Fruit fly (Drosophila melanogaster) whole organism, wandering third instar larva: ENCODE data around the gene CycD.

ENCODE experiments used
- Abd-B ChIP-seq: fragments of >200 bp; optimal IDR thresholded peaks from 2 replicates; lab custom pipeline; 2017; ENCODE audit warnings: missing biosample characterization, missing genetic modification characterization
- CG32264 ChIP-seq: fragments of 200-800 bp; sonication (Bioruptor generic); optimal IDR thresholded peaks from 2 replicates; lab custom pipeline; 2016; ENCODE audit warnings: missing biosample characterization, missing genetic modification characterization
- CG9705 ChIP-seq: fragments of 200-800 bp; sonication (Bioruptor generic); optimal IDR thresholded peaks from 2 replicates; lab custom pipeline; 2018; ENCODE audit warnings: missing biosample characterization, mild to moderate bottlenecking, missing genetic modification characterization
- CrebA ChIP-seq: fragments of 200-800 bp; sonication (Bioruptor generic); optimal IDR thresholded peaks from 2 replicates; lab custom pipeline; 2016; ENCODE audit warnings: missing biosample characterization, mild to moderate bottlenecking, missing genetic modification characterization, borderline replicate concordance
- Dfd ChIP-seq: fragments of >200 bp; optimal IDR thresholded peaks from 2 replicates; lab custom pipeline; 2017; ENCODE audit warnings: missing biosample characterization, missing genetic modification characterization
- GATAd ChIP-seq: sonication (Bioruptor generic); optimal IDR thresholded peaks from 2 replicates; lab custom pipeline; 2016; ENCODE audit warnings: missing biosample characterization, missing genetic modification characterization
- HLH106 ChIP-seq: fragments of 200-800 bp; optimal IDR thresholded peaks from 3 replicates; lab custom pipeline; 2019; ENCODE audit warnings: missing biosample characterization, mild to moderate bottlenecking, missing genetic modification characterization, moderate library complexity
- Hnf4 ChIP-seq: fragments of 200-800 bp; sonication (Bioruptor generic); optimal IDR thresholded peaks from 2 replicates; lab custom pipeline; 2016; ENCODE audit warnings: missing biosample characterization, mild to moderate bottlenecking, missing genetic modification characterization
- Hr83 ChIP-seq: fragments of 200-300 bp; sonication (Bioruptor generic); optimal IDR thresholded peaks from 2 replicates; lab custom pipeline; 2016; ENCODE audit warnings: missing biosample characterization, mild to moderate bottlenecking, missing genetic modification characterization, moderate library complexity; ENCODE audit not compliant: poor library complexity, severe bottlenecking
- Jra ChIP-seq: sonication (Bioruptor generic); optimal IDR thresholded peaks from 2 replicates; lab custom pipeline; 2016; ENCODE audit warnings: missing biosample characterization, missing genetic modification characterization
- Mio ChIP-seq: sonication (Bioruptor generic); optimal IDR thresholded peaks from 2 replicates; lab custom pipeline; 2016; ENCODE audit warnings: missing biosample characterization, missing genetic modification characterization
- Myc ChIP-seq: fragments of >200 bp; optimal IDR thresholded peaks from 2 replicates; lab custom pipeline; 2017
- N ChIP-seq: fragments of >200 bp; optimal IDR thresholded peaks from 2 replicates; lab custom pipeline; 2018; ENCODE audit warnings: missing biosample characterization, missing external identifiers, missing genetic modification characterization
- OdsH ChIP-seq: fragments of 200-800 bp; sonication (Bioruptor generic); optimal IDR thresholded peaks from 2 replicates; lab custom pipeline; 2016; ENCODE audit warnings: missing biosample characterization, mild to moderate bottlenecking, missing genetic modification characterization
- Sp1 ChIP-seq: fragments of 200-800 bp; sonication (Bioruptor generic); optimal IDR thresholded peaks from 3 replicates; lab custom pipeline; 2019; ENCODE audit warnings: missing biosample characterization, mild to moderate bottlenecking, missing genetic modification characterization, moderate library complexity
- Vsx2 ChIP-seq: fragments of 200-300, 225-300 bp; sonication (Bioruptor generic); optimal IDR thresholded peaks from 2 replicates; lab custom pipeline; 2018; ENCODE audit warnings: missing biosample characterization, missing genetic modification characterization; ENCODE audit not compliant: partially characterized antibody
- br ChIP-seq: fragments of 200-800 bp; sonication (Bioruptor generic); optimal IDR thresholded peaks from 2 replicates; lab custom pipeline; 2016; ENCODE audit warnings: missing biosample characterization, missing genetic modification characterization
- brk ChIP-seq: fragments of 200-800 bp; sonication (Bioruptor generic); optimal IDR thresholded peaks from 2 replicates; lab custom pipeline; 2016; ENCODE audit warnings: missing biosample characterization, mild to moderate bottlenecking, missing genetic modification characterization
- dl ChIP-seq, 2 experiments: fragments of 175-275, 200-275 bp in 1 of 2; fragments of 200-275 bp in 1 of 2; sonication (Bioruptor generic); optimal IDR thresholded peaks; lab custom pipeline; 2018; ENCODE audit warnings: mild to moderate bottlenecking in 2 of 2, missing biosample characterization in 2 of 2, missing genetic modification characterization in 2 of 2, moderate library complexity in 2 of 2; ENCODE audit not compliant: partially characterized antibody in 2 of 2, insufficient read depth in 1 of 2
- dmrt93B ChIP-seq: fragments of 200-800 bp; sonication (Bioruptor generic); optimal IDR thresholded peaks from 2 replicates; lab custom pipeline; 2018; ENCODE audit warnings: missing biosample characterization, mild to moderate bottlenecking, missing genetic modification characterization
- dsf ChIP-seq: sonication (Bioruptor generic); optimal IDR thresholded peaks from 2 replicates; lab custom pipeline; 2016; ENCODE audit warnings: missing biosample characterization, missing genetic modification characterization, borderline replicate concordance
- ey ChIP-seq: fragments of 200-800 bp; sonication (Bioruptor generic); optimal IDR thresholded peaks from 2 replicates; lab custom pipeline; 2016; ENCODE audit warnings: missing biosample characterization, missing genetic modification characterization
- foxo ChIP-seq, 2 experiments: fragments of 200-800 bp; sonication (Bioruptor generic); optimal IDR thresholded peaks; 2 replicates in 1 of 2; 3 replicates in 1 of 2; lab custom pipeline; 2016 to 2017; ENCODE audit warnings: missing biosample characterization in 2 of 2, missing genetic modification characterization in 2 of 2
- fru ChIP-seq: fragments of 200-800 bp; sonication (Bioruptor generic); optimal IDR thresholded peaks from 3 replicates; lab custom pipeline; 2016; ENCODE audit warnings: missing biosample characterization, mild to moderate bottlenecking, missing genetic modification characterization
- h ChIP-seq: fragments of 200-800 bp; sonication (Bioruptor generic); optimal IDR thresholded peaks from 3 replicates; lab custom pipeline; 2016; ENCODE audit warnings: missing biosample characterization, mild to moderate bottlenecking, missing genetic modification characterization
- lola ChIP-seq: fragments of >200 bp; optimal IDR thresholded peaks from 2 replicates; lab custom pipeline; 2017; ENCODE audit warnings: missing biosample characterization, missing genetic modification characterization
- pan ChIP-seq: fragments of >200 bp; optimal IDR thresholded peaks from 2 replicates; lab custom pipeline; 2017
- rgr ChIP-seq: fragments of 200-800 bp; sonication (Bioruptor generic); optimal IDR thresholded peaks from 3 replicates; lab custom pipeline; 2016; ENCODE audit warnings: missing biosample characterization, mild to moderate bottlenecking, missing genetic modification characterization
- sage ChIP-seq: fragments of 200-800 bp; sonication (Bioruptor generic); optimal IDR thresholded peaks from 2 replicates; lab custom pipeline; 2016; ENCODE audit warnings: missing biosample characterization, mild to moderate bottlenecking, missing genetic modification characterization
- sv ChIP-seq: fragments of 200-800 bp; sonication (Bioruptor generic); optimal IDR thresholded peaks from 3 replicates; lab custom pipeline; 2016; ENCODE audit warnings: missing biosample characterization, missing genetic modification characterization
- tai ChIP-seq: sonication (Bioruptor generic); optimal IDR thresholded peaks from 2 replicates; lab custom pipeline; 2016; ENCODE audit warnings: missing biosample characterization, missing genetic modification characterization
- usp ChIP-seq: fragments of >200 bp; optimal IDR thresholded peaks from 2 replicates; lab custom pipeline; 2017; ENCODE audit warnings: missing biosample characterization, missing genetic modification characterization
- woc ChIP-seq: sonication (Bioruptor generic); optimal IDR thresholded peaks from 2 replicates; lab custom pipeline; 2016; ENCODE audit warnings: missing biosample characterization, mild to moderate bottlenecking, missing genetic modification characterization

Gene CycD

DNA sequence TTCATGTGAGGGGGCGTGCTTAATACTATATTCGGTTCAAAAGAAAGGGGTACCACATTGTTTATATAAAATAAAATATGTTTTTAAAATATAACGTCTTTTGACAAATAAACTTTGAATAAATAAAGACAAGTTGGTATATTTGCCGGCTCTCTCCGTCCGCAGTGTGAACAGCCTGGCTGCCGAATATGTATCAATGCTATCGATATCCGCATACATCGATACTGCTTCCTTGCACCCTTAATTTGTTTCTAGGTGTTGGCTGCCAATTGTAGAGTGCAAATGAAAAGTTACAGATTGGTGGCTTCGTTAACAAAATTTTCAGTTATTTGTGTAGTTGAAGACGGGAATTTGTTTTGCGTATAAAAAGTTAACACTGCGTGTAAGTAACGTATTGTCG, 49.6 kb downstream of the CycD start, which contains the start of gene Gbeta13F:
Gene Gbeta13F, plus strand, starts transcription at position 247 of the 400 bp plus-strand sequence.
- TF ChIP-seq HLH106 (tag; lab: Kevin White, UChicago) (peak; percentile 19), sv (no peak), br (GFP tag; lab: Kevin White, UChicago) (no peak), Hr83 (peak; percentile 20), dsf (GFP tag; lab: Kevin White, UChicago) (no peak)

DNA sequence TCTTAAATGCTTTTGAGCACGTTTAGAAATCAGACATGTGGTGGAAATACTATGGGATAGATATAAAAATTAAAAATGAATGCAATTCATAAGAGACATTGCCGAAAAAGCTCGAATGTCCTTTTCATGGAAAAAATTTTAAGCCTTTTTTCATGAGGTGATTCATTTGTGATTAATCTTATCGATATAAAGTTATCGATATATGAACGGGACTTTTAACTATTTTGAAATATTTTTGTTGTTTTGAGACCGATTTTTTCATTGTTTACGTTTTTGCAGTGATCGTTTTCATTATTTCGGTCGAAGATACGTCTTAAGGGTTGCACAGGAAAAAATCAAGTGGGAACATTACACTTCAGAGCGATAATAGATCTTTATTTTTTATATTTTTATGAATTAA, 50.1 kb downstream of the CycD start, which contains the start of gene AlkB:
Gene AlkB, minus strand, starts transcription at position 101 of the 400 bp plus-strand sequence.
- TF ChIP-seq h (GFP tag; lab: Kevin White, UChicago) (no peak), Myc (lab: Kevin White, UChicago) (no peak), brk (no peak), CrebA (GFP tag; lab: Kevin White, UChicago) (no peak), Vsx2 (GFP tag; lab: Kevin White, UChicago) (no peak), woc (GFP tag; lab: Kevin White, UChicago) (no peak), CG32264 (GFP tag; lab: Kevin White, UChicago) (no peak), foxo (GFP tag; optimal IDR thresholded peaks at IDR 0.05; lab: Kevin White, UChicago) (no peak), usp (GFP tag; lab: Kevin White, UChicago) (no peak), HLH106 (tag; lab: Kevin White, UChicago) (no peak), Jra (GFP tag; lab: Kevin White, UChicago) (no peak), Hnf4 (GFP tag; lab: Kevin White, UChicago) (no peak), Dfd (GFP tag; lab: Kevin White, UChicago) (no peak), Mio (no peak)
- TF ChIP-seq, all 38 proteins: peak for 0

DNA sequence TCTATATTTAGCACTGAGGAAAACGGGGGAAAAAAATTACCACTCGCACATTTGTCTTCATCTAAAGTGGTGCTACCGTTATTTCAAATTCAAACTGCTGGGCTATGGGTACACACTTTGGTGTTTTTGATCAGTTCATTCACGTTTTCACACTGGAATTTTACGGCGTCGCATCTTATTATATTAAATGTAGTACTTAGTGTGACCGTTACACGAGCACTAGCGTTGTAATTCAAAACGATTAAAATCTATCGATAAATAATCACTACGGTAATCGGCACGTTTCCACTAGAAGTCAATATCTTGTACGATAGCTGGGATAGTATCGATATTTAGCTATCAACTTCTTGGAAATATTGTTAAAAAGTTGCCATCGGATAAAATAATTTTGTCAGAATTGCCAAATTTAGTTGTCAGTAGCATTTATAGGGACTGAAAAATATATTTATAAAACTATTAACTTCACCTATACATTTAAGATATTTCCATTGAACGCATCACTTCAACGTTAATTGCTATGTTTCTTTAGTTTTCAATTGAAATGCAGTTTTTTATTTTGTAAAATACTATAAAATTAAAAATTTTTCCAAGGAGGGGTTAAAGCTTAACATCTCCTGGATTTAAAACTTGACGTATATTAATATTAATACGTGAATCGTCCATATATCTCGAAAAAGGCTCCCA, 51.7 kb downstream of the CycD start, which contains the start of the genes CG46440 and Myb:
Gene CG46440, minus strand, starts transcription at position 223 of the 684 bp plus-strand sequence.
Gene Myb, minus strand, starts transcription at position 223 of the 684 bp plus-strand sequence.
- TF ChIP-seq Dfd (GFP tag; lab: Kevin White, UChicago) (no peak), Sp1 (GFP tag; lab: Kevin White, UChicago) (no peak), woc (GFP tag; lab: Kevin White, UChicago) (peak; percentile 33), Hr83 (no peak), rgr (GFP tag; lab: Kevin White, UChicago) (no peak), brk (no peak), Abd-B (GFP tag; lab: Kevin White, UChicago) (no peak), usp (GFP tag; lab: Kevin White, UChicago) (no peak), sage (GFP tag; lab: Kevin White, UChicago) (peak; percentile 3), fru (GFP tag; lab: Kevin White, UChicago) (no peak), OdsH (GFP tag; lab: Kevin White, UChicago) (peak; percentile 16), dsf (GFP tag; lab: Kevin White, UChicago) (no peak), pan (lab: Kevin White, UChicago) (no peak), Mio (no peak), Vsx2 (GFP tag; lab: Kevin White, UChicago) (no peak), br (GFP tag; lab: Kevin White, UChicago) (no peak), HLH106 (tag; lab: Kevin White, UChicago) (no peak), foxo (GFP tag; optimal IDR thresholded peaks at IDR 0.05; lab: Kevin White, UChicago) (peak in 1 of 2 experiments; percentile 24), CG9705 (GFP tag; lab: Kevin White, UChicago) (no peak), GATAd (GFP tag; lab: Kevin White, UChicago) (no peak), dl (GFP tag; optimal IDR thresholded peaks at IDR 0.05; lab: Kevin White, UChicago; ENCODE audit: insufficient read depth in 1 of 2, partially characterized antibody in 2 of 2) (no peak), CG32264 (GFP tag; lab: Kevin White, UChicago) (no peak), lola (GFP tag; lab: Kevin White, UChicago) (no peak), dmrt93B (GFP tag; lab: Kevin White, UChicago) (no peak), Jra (GFP tag; lab: Kevin White, UChicago) (no peak), h (GFP tag; lab: Kevin White, UChicago) (no peak), tai (GFP tag; lab: Kevin White, UChicago) (no peak), Myc (lab: Kevin White, UChicago) (no peak), Hnf4 (GFP tag; lab: Kevin White, UChicago) (peak; percentile 61), ey (GFP tag; lab: Kevin White, UChicago) (no peak), N (GFP tag; lab: Kevin White, UChicago) (no peak), sv (no peak)
